Worm (Caenorhabditis elegans) whole organism, L3 larva: ENCODE data around the gene srh-233.

Experiments
- ceh-82 ChIP-seq: fragments of 150-350 bp; optimal IDR thresholded peaks from 2 replicates; lab custom pipeline; 2014; ENCODE audit warnings: missing biosample characterization, missing genetic modification characterization
- elt-3 ChIP-seq, 3 experiments: fragments of 150-350 bp in 1 of 3; sonication (generic microtip) in 2 of 3; optimal IDR thresholded peaks; 2 replicates in 2 of 3; 4 replicates in 1 of 3; lab custom pipeline; 2014 to 2017; ENCODE audit warnings: missing biosample characterization in 3 of 3, missing genetic modification characterization in 3 of 3
- nhr-25 ChIP-seq: sonication (generic microtip); optimal IDR thresholded peaks from 2 replicates; lab custom pipeline; 2017; ENCODE audit warnings: missing biosample characterization, missing genetic modification characterization
- unc-39 ChIP-seq: sonication (generic microtip); optimal IDR thresholded peaks from 4 replicates; lab custom pipeline; 2017; ENCODE audit warnings: missing biosample characterization, missing genetic modification characterization

ce11 chrV:20011654-20012053 is 37.5 kb upstream of the srh-233 start, which contains the start of gene Y60A3A.21:
- TF ChIP-seq elt-3 (tag; optimal IDR thresholded peaks at IDR 0.05; lab: Kevin White, UChicago) (no peak), ceh-82 (tag; lab: Kevin White, UChicago) (no peak), unc-39 (no peak), nhr-25 (tag; lab: Kevin White, UChicago) (no peak)
